Fruit fly (Drosophila melanogaster): ENCODE results near the gene CG9521.
A peak's percentile ranks its signal among the peaks of the same experiment; 100 is the strongest.

Gene CG9521

dm6 chrX:14805646-14806045 lies 47.4 kb downstream of the CG9521 start (continued):
- TF ChIP-seq CG17359 (tag; optimal IDR thresholded peaks at IDR 0.05) (peak; percentile 18), dysf (GFP tag; IDR thresholded peaks at IDR 0.05) (0 out of 3 replicates have a peak, but pooled peaks have one; percentile 9), BEAF-32 (GFP tag; optimal IDR thresholded peaks at IDR 0.05) (no peak), ttk (GFP tag; IDR thresholded peaks at IDR 0.05) (no peak), Aef1 (GFP tag; IDR thresholded peaks at IDR 0.05) (no peak), CG1233 (GFP tag; optimal IDR thresholded peaks at IDR 0.05) (no peak), CG12942 (GFP tag; optimal IDR thresholded peaks at IDR 0.05) (no peak), lbe (GFP tag; optimal IDR thresholded peaks at IDR 0.05) (peak; percentile 1), HmgD (GFP tag; optimal IDR thresholded peaks at IDR 0.05) (no peak), Jarid2 (GFP tag; optimal IDR thresholded peaks at IDR 0.05) (no peak), lola (GFP tag; optimal IDR thresholded peaks at IDR 0.05) (peak in 1 of 3 experiments; percentile 11), CG12299 (tag; optimal IDR thresholded peaks at IDR 0.05) (no peak), mirr (GFP tag; optimal IDR thresholded peaks at IDR 0.05) (no peak), CG15011 (GFP tag; optimal IDR thresholded peaks at IDR 0.05) (no peak), CG6683 (GFP tag; optimal IDR thresholded peaks at IDR 0.05) (no peak), CG17568 (GFP tag; optimal IDR thresholded peaks at IDR 0.05) (no peak), grau (tag; optimal IDR thresholded peaks at IDR 0.05) (peak; percentile 68), CG11504 (tag; optimal IDR thresholded peaks at IDR 0.05) (peak; percentile 32), CG15601 (tag; optimal IDR thresholded peaks at IDR 0.05) (peak; percentile 43), slbo (GFP tag; IDR thresholded peaks at IDR 0.05) (no peak), CG12236 (GFP tag; optimal IDR thresholded peaks at IDR 0.05) (no peak), CG8765 (GFP tag; IDR thresholded peaks at IDR 0.05) (no peak), wdn (GFP tag; IDR thresholded peaks at IDR 0.05) (no peak), yki (optimal IDR thresholded peaks at IDR 0.05) (no peak), CG3726 (GFP tag; IDR thresholded peaks at IDR 0.05) (no peak), Ets97D (GFP tag; optimal IDR thresholded peaks at IDR 0.05) (no peak), hb (GFP tag; IDR thresholded peaks at IDR 0.05; ENCODE audit: partially characterized antibody) (no peak), Pdp1 (GFP tag; optimal IDR thresholded peaks at IDR 0.05) (peak in 1 of 2 experiments; percentile 5), Bteb2 (GFP tag; optimal IDR thresholded peaks at IDR 0.05) (no peak), CG31365 (tag; optimal IDR thresholded peaks at IDR 0.05) (no peak), CG43689 (GFP tag; IDR thresholded peaks at IDR 0.05) (no peak), repo (GFP tag; optimal IDR thresholded peaks at IDR 0.05) (no peak), vvl (GFP tag; IDR thresholded peaks at IDR 0.05) (no peak), sna (GFP tag; IDR thresholded peaks at IDR 0.05; ENCODE audit: partially characterized antibody) (no peak), gem (tag; optimal IDR thresholded peaks at IDR 0.05) (peak; percentile 37), tap (tag; optimal IDR thresholded peaks at IDR 0.05) (no peak), CG32767 (GFP tag; IDR thresholded peaks at IDR 0.05) (no peak), CG13296 (GFP tag; optimal IDR thresholded peaks at IDR 0.05) (no peak), CG7271 (tag; optimal IDR thresholded peaks at IDR 0.05) (no peak), HLH3B (GFP tag; IDR thresholded peaks at IDR 0.05) (0 out of 2 replicates have a peak, but pooled peaks have one; percentile 12), Blimp-1 (GFP tag; optimal IDR thresholded peaks at IDR 0.05) (peak; percentile 49), NC2α (GFP tag; optimal IDR thresholded peaks at IDR 0.05) (no peak), H15 (GFP tag; IDR thresholded peaks at IDR 0.05) (no peak), tna (GFP tag; IDR thresholded peaks at IDR 0.05; ENCODE audit: partially characterized antibody) (no peak), Dref (GFP tag; IDR thresholded peaks at IDR 0.05) (no peak), CG7372 (GFP tag; IDR thresholded peaks at IDR 0.05) (no peak), CG4730 (GFP tag; IDR thresholded peaks at IDR 0.05) (no peak), ERR (GFP tag; optimal IDR thresholded peaks at IDR 0.05) (no peak), CG11695 (GFP tag; IDR thresholded peaks at IDR 0.05) (no peak), CG1792 (GFP tag; optimal IDR thresholded peaks at IDR 0.05) (no peak), CG2202 (tag; optimal IDR thresholded peaks at IDR 0.05) (no peak), inv (GFP tag; IDR thresholded peaks at IDR 0.05; ENCODE audit: partially characterized antibody) (no peak)

All from whole organism, embryonic.